Worm (Caenorhabditis elegans) whole organism, L1 larva: ENCODE results near the gene str-96.

Source experiments
- hpl-2 ChIP-seq: fragments of 150-350 bp; optimal IDR thresholded peaks from 2 replicates; lab custom pipeline; 2014; ENCODE audit warnings: missing biosample characterization, missing genetic modification reagents, missing genetic modification characterization
- nhr-12 ChIP-seq: sonication (generic microtip); optimal IDR thresholded peaks from 2 replicates; lab custom pipeline; 2017; ENCODE audit warnings: missing biosample characterization, missing genetic modification characterization
- nhr-237 ChIP-seq: fragments of 150-350 bp; optimal IDR thresholded peaks from 2 replicates; lab custom pipeline; 2014; ENCODE audit warnings: missing biosample characterization, missing genetic modification characterization
- nhr-28 ChIP-seq: fragments of 150-350 bp; optimal IDR thresholded peaks from 2 replicates; lab custom pipeline; 2014; ENCODE audit warnings: missing biosample characterization, missing genetic modification characterization
- unc-86 ChIP-seq: sonication (generic microtip); optimal IDR thresholded peaks from 2 replicates; lab custom pipeline; 2016; ENCODE audit warnings: missing genetic modification characterization, missing compliant biosample characterization

DNA sequence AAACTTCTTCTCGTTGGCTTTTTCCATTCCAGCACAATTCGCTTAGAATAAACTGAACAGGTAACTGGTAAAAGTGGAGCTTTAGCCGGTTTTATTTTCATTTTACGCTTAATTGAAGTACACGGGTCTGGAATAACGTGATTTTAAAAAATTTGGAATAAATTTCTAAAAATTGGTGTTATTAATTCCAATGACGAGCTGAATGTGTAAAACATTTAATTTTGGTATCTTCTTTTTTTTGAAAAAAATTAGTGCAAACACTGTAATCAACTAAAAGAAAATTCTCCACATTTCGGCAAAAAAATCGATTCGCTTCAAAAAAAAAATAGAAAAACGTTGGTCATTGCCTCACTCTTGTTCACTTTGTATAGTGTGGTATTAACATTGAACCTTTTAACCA is 21.5 kb downstream of the str-96 start, which contains the start of gene T10H4.4:
- TF ChIP-seq unc-86 (tag; lab: Kevin White, UChicago) (no peak), nhr-28 (tag; lab: Kevin White, UChicago) (no peak), nhr-12 (tag; lab: Kevin White, UChicago) (no peak), hpl-2 (GFP tag; lab: Kevin White, UChicago) (no peak), nhr-237 (tag; lab: Kevin White, UChicago) (no peak)
